Worm (Caenorhabditis elegans): ENCODE data around the gene lite-1.

The lite-1 gene

ce11 chrX:6247869-6248268, 17.3 kb upstream of the lite-1 start:
- TF ChIP-seq aha-1 (tag): peak; percentile 62
- peak; percentile 77 for TF ChIP-seq ces-1 (GFP tag; optimal IDR thresholded peaks at IDR 0.05)
- TF ChIP-seq php-3 (GFP tag; IDR thresholded peaks at IDR 0.05): no peak
- peak in 1 of 2 experiments; percentile 20 for TF ChIP-seq lsy-2 (tag; optimal IDR thresholded peaks at IDR 0.05)
- TF ChIP-seq unc-62 (GFP tag; optimal IDR thresholded peaks at IDR 0.05 in 1 of 2): peak in 1 of 2 experiments; percentile 12
- no peak for TF ChIP-seq unc-62 (tag; optimal IDR thresholded peaks at IDR 0.05)
- no peak for TF ChIP-seq ceh-82 (tag; optimal IDR thresholded peaks at IDR 0.05)
- no peak for TF ChIP-seq lin-13 (GFP tag; optimal IDR thresholded peaks at IDR 0.05)

ce11 chrX:6247013-6247412, 16.4 kb upstream of the lite-1 start:
- TF ChIP-seq nhr-111 (GFP tag; optimal IDR thresholded peaks at IDR 0.05): no peak
- TF ChIP-seq lim-7 (GFP tag; IDR thresholded peaks at IDR 0.05): no peak
- TF ChIP-seq zag-1 (tag; optimal IDR thresholded peaks at IDR 0.05): no peak
- TF ChIP-seq pha-4 (GFP tag; IDR thresholded peaks at IDR 0.05): no peak
- no peak for TF ChIP-seq pha-4 (tag; optimal IDR thresholded peaks at IDR 0.05)
- no peak for TF ChIP-seq fkh-10 (GFP tag; optimal IDR thresholded peaks at IDR 0.05)
- TF ChIP-seq arid-1 (GFP tag; conservative IDR thresholded peaks at IDR 0.05): no peak
- TF ChIP-seq attf-4 (tag; optimal IDR thresholded peaks at IDR 0.05): no peak
- no peak for TF ChIP-seq nhr-76 (tag; optimal IDR thresholded peaks at IDR 0.05)
- TF ChIP-seq lin-39 (tag; optimal IDR thresholded peaks at IDR 0.05): no peak
- no peak for TF ChIP-seq nhr-28 (tag; optimal IDR thresholded peaks at IDR 0.05)
- TF ChIP-seq mdl-1 (tag; optimal IDR thresholded peaks at IDR 0.05): no peak
- TF ChIP-seq snpc-1.2 (GFP tag; IDR thresholded peaks at IDR 0.05): no peak
- TF ChIP-seq dmd-9 (GFP tag; IDR thresholded peaks at IDR 0.05): no peak
- no peak for TF ChIP-seq spr-1 (tag; optimal IDR thresholded peaks at IDR 0.05)
- no peak for TF ChIP-seq madf-5 (GFP tag; IDR thresholded peaks at IDR 0.05)
- no peak for TF ChIP-seq dmd-8 (GFP tag; IDR thresholded peaks at IDR 0.05)
- TF ChIP-seq Y105C5A.15 (GFP tag; IDR thresholded peaks at IDR 0.05): no peak

ce11 chrX:6245499-6245898, 14.9 kb upstream of the lite-1 start:
- TF ChIP-seq dve-1 (tag; optimal IDR thresholded peaks at IDR 0.05; ENCODE audit: insufficient read depth) (peak; percentile 41), daf-16 (GFP tag; optimal IDR thresholded peaks at IDR 0.05) (no peak), daf-16 (tag; optimal IDR thresholded peaks at IDR 0.05) (peak; percentile 2), nhr-25 (tag; optimal IDR thresholded peaks at IDR 0.05; ENCODE audit: borderline replicate concordance, insufficient read depth) (no peak), lsy-2 (tag; optimal IDR thresholded peaks at IDR 0.05) (peak in 1 of 2 experiments; percentile 12), F26F4.8 (GFP tag; conservative IDR thresholded peaks at IDR 0.05) (no peak), ceh-82 (tag; optimal IDR thresholded peaks at IDR 0.05) (no peak), spr-3 (GFP tag; optimal IDR thresholded peaks at IDR 0.05) (no peak), nhr-6 (tag; optimal IDR thresholded peaks at IDR 0.05) (peak; percentile 13), hmg-1.1 (GFP tag; IDR thresholded peaks at IDR 0.05) (no peak), R02D3.7 (tag; optimal IDR thresholded peaks at IDR 0.05) (no peak), aha-1 (tag) (peak; percentile 73), hlh-30 (tag; optimal IDR thresholded peaks at IDR 0.05; ENCODE audit: insufficient read depth) (no peak)

ce11 chrX:6240640-6241033, 10.1 kb upstream of the lite-1 start, which contains the start of gene got-2.2:
TSS of gene got-2.2 (plus strand) at chrX:6240983.
- TF ChIP-seq Y48G9A.11 (GFP tag; IDR thresholded peaks at IDR 0.05): no peak
- peak in 1 of 2 experiments; percentile 44 for TF ChIP-seq mdl-1 (tag; optimal IDR thresholded peaks at IDR 0.05)
- no peak for TF ChIP-seq spr-3 (GFP tag; optimal IDR thresholded peaks at IDR 0.05)
- TF ChIP-seq unc-130 (GFP tag; optimal IDR thresholded peaks at IDR 0.05): no peak
- TF ChIP-seq nhr-28 (tag; optimal IDR thresholded peaks at IDR 0.05): peak; percentile 66
- no peak for TF ChIP-seq F44E2.7 (GFP tag; IDR thresholded peaks at IDR 0.05)
- TF ChIP-seq nhr-77 (tag; optimal IDR thresholded peaks at IDR 0.05): peak; percentile 21
- no peak for TF ChIP-seq nhr-76 (tag; optimal IDR thresholded peaks at IDR 0.05)
- no peak for TF ChIP-seq sdz-12 (GFP tag; optimal IDR thresholded peaks at IDR 0.05)
- TF ChIP-seq daf-16 (GFP tag; optimal IDR thresholded peaks at IDR 0.05): no peak
- TF ChIP-seq daf-16 (tag; optimal IDR thresholded peaks at IDR 0.05): peak; percentile 54
- TF ChIP-seq hlh-11 (tag; optimal IDR thresholded peaks at IDR 0.05): peak; percentile 13
- TF ChIP-seq nhr-10 (tag; optimal IDR thresholded peaks at IDR 0.05): peak; percentile 24
- no peak for TF ChIP-seq dmd-6 (GFP tag; IDR thresholded peaks at IDR 0.05)
- peak; percentile 63 for TF ChIP-seq dve-1 (tag; optimal IDR thresholded peaks at IDR 0.05; ENCODE audit: insufficient read depth)
- no peak for TF ChIP-seq set-16 (GFP tag; IDR thresholded peaks at IDR 0.05)
- TF ChIP-seq ceh-28 (tag; optimal IDR thresholded peaks at IDR 0.05): no peak
- peak; percentile 42 for TF ChIP-seq hlh-30 (tag; optimal IDR thresholded peaks at IDR 0.05; ENCODE audit: insufficient read depth)
- no peak for TF ChIP-seq nhr-25 (tag; optimal IDR thresholded peaks at IDR 0.05; ENCODE audit: borderline replicate concordance, insufficient read depth)
- TF ChIP-seq aha-1 (tag): peak; percentile 65
- TF ChIP-seq F26F4.8 (GFP tag; conservative IDR thresholded peaks at IDR 0.05): no peak
- TF ChIP-seq D1046.2 (GFP tag; IDR thresholded peaks at IDR 0.05): no peak

Data from whole organism, L4 larva.